Fruit fly (Drosophila melanogaster): Measurements from ENCODE around the gene CG4080.

CG4080 gene

DNA sequence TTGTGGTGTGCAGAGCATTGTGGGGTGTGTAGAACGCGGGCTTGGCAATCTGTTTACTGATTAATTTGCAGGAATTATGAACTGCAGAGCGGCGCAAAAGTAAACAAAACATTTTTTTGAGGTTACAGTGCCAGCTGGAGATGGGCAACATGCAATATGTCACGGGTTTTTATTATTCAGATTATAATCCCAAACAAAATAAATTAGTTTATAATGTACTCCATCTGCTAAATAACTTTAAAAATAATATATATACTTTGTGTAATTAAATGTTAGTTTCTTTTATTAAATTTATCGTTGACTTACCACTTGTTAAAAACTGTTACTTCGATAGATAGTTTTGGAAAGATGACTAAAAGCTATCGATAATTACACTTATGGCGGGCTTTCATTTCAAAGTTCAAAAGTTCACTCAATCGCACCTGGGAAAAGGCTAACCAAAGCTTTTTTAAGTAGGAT is 28.1 kb downstream of the CG4080 start, which contains the start of gene Fdx1 (continued):
- TF ChIP-seq gcm2 (GFP tag; optimal IDR thresholded peaks at IDR 0.05) (no peak), zen (tag; optimal IDR thresholded peaks at IDR 0.05) (no peak), CG6272 (GFP tag; IDR thresholded peaks at IDR 0.05) (peak; percentile 31; the same call in 1 of the 2 replicates), CG11093 (GFP tag; IDR thresholded peaks at IDR 0.05) (no peak), Drgx (GFP tag; IDR thresholded peaks at IDR 0.05) (no peak), CG2116 (GFP tag; optimal IDR thresholded peaks at IDR 0.05) (peak; percentile 91), Sox102F (GFP tag; optimal IDR thresholded peaks at IDR 0.05) (no peak), gt (GFP tag; IDR thresholded peaks at IDR 0.05) (no peak), onecut (GFP tag; IDR thresholded peaks at IDR 0.05) (no peak), Side (GFP tag; optimal IDR thresholded peaks at IDR 0.05) (no peak), CG4360 (GFP tag; IDR thresholded peaks at IDR 0.05) (no peak), lola (GFP tag; optimal IDR thresholded peaks at IDR 0.05) (peak in 1 of 3 experiments; percentile 14), psq (GFP tag; optimal IDR thresholded peaks at IDR 0.05) (no peak), gro (GFP tag; optimal IDR thresholded peaks at IDR 0.05) (no peak), al (GFP tag; IDR thresholded peaks at IDR 0.05) (peak; percentile 12; the same call in 1 of the 2 replicates), CG5953 (GFP tag; IDR thresholded peaks at IDR 0.05) (no peak), CG13123 (GFP tag; optimal IDR thresholded peaks at IDR 0.05) (no peak), CG1647 (GFP tag; optimal IDR thresholded peaks at IDR 0.05) (no peak), CG15011 (GFP tag; optimal IDR thresholded peaks at IDR 0.05) (no peak), NfI (GFP tag; optimal IDR thresholded peaks at IDR 0.05) (peak; percentile 28), CG11696 (GFP tag; IDR thresholded peaks at IDR 0.05) (no peak), cad (GFP tag; optimal IDR thresholded peaks at IDR 0.05) (no peak), pb (GFP tag; optimal IDR thresholded peaks at IDR 0.05) (no peak), otp (GFP tag; IDR thresholded peaks at IDR 0.05) (no peak), gce (GFP tag; IDR thresholded peaks at IDR 0.05) (0 out of 3 replicates have a peak, but pooled peaks have one; percentile 51), pum (GFP tag; optimal IDR thresholded peaks at IDR 0.05) (no peak), Myb (GFP tag; optimal IDR thresholded peaks at IDR 0.05) (no peak), CG15269 (tag; optimal IDR thresholded peaks at IDR 0.05) (peak; percentile 53), pros (GFP tag; optimal IDR thresholded peaks at IDR 0.05) (no peak), dpn (GFP tag; optimal IDR thresholded peaks at IDR 0.05) (peak in 1 of 2 experiments; percentile 59), CG15601 (tag; optimal IDR thresholded peaks at IDR 0.05) (peak; percentile 54), caup (GFP tag; optimal IDR thresholded peaks at IDR 0.05; ENCODE audit: severe bottlenecking) (peak; percentile 5), vnd (GFP tag; IDR thresholded peaks at IDR 0.05; ENCODE audit: partially characterized antibody) (0 out of 3 replicates have a peak, but pooled peaks have one; percentile 8), CG31224 (GFP tag; IDR thresholded peaks at IDR 0.05) (no peak), CG8281 (tag; optimal IDR thresholded peaks at IDR 0.05) (no peak), kni (GFP tag; optimal IDR thresholded peaks at IDR 0.05) (no peak), Vsx1 (GFP tag; optimal IDR thresholded peaks at IDR 0.05) (no peak), Deaf1 (tag; optimal IDR thresholded peaks at IDR 0.05) (no peak), Hr78 (GFP tag; optimal IDR thresholded peaks at IDR 0.05) (no peak), Nf-YB (GFP tag; optimal IDR thresholded peaks at IDR 0.05) (no peak), CG3995 (GFP tag; optimal IDR thresholded peaks at IDR 0.05) (peak; percentile 97), kay (GFP tag; optimal IDR thresholded peaks at IDR 0.05) (no peak), Kr (GFP tag; optimal IDR thresholded peaks at IDR 0.05) (no peak), Dip2 (GFP tag; IDR thresholded peaks at IDR 0.05) (no peak), NFAT (GFP tag; IDR thresholded peaks at IDR 0.05) (peak; percentile 38; the same call in 1 of the 2 replicates), CG7745 (tag; optimal IDR thresholded peaks at IDR 0.05) (no peak), en (GFP tag; optimal IDR thresholded peaks at IDR 0.05) (no peak), ci (GFP tag; IDR thresholded peaks at IDR 0.05) (peak; percentile 31; the same call in 1 of the 3 replicates), CG16813 (GFP tag; IDR thresholded peaks at IDR 0.05; ENCODE audit: partially characterized antibody) (peak; percentile 53; the same call in 2 of the 3 replicates), CG7963 (GFP tag; IDR thresholded peaks at IDR 0.05; ENCODE audit: partially characterized antibody) (no peak)

Data from whole organism, embryonic.